Worm (Caenorhabditis elegans) whole organism, L1 larva: Measurements from ENCODE around the gene Y53G8B.2.

Experiments
- ama-1 ChIP-seq: fragments of 150-350 bp; optimal IDR thresholded peaks from 2 replicates; lab custom pipeline; 2014
- ces-1 ChIP-seq: fragments of 150-350 bp; optimal IDR thresholded peaks from 2 replicates; lab custom pipeline; 2014; ENCODE audit warnings: missing biosample characterization, missing genetic modification reagents, missing genetic modification characterization
- efl-1 ChIP-seq, 4 experiments: fragments of 150-350 bp; optimal IDR thresholded peaks in 3 of 4; peaks in 1 of 4; 1 replicate in 1 of 4; 2 replicates in 3 of 4; lab custom pipeline; 2014; ENCODE audit warnings: missing biosample characterization in 2 of 4, missing genetic modification characterization in 2 of 4, missing genetic modification reagents in 2 of 4
- mdl-1 ChIP-seq, 2 experiments: fragments of 150-350 bp; optimal IDR thresholded peaks; 2 replicates each; lab custom pipeline; 2014 to 2017; ENCODE audit warnings: missing biosample characterization in 2 of 2, missing genetic modification characterization in 2 of 2, inconsistent platforms in 1 of 2
- nhr-20 ChIP-seq: sonication (generic microtip); optimal IDR thresholded peaks from 2 replicates; lab custom pipeline; 2016; ENCODE audit warnings: mild to moderate bottlenecking, missing genetic modification characterization, missing compliant biosample characterization
- sox-4 ChIP-seq: sonication (generic microtip); optimal IDR thresholded peaks from 2 replicates; lab custom pipeline; 2016; ENCODE audit warnings: missing genetic modification characterization, missing compliant biosample characterization

DNA sequence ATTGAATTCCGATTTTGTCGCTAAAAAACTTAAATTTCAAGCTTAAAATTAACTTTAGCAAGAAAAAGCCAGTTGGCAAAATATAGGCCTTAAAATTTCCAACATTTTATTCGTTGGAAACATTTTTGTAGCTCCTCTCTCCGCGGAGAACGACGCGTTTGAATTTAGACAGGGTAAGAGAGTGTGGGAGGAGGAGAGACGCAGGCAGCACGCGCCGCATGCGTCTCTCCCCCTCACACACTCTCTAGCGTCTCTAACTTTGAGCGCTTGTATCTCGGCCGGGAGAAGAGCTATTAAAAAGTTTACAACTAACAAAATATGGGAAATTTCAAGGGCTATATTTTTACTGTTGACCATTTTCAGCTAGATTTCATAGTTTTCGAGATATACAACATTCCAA is 42.5 kb downstream of the Y53G8B.2 start:
- no peak for TF ChIP-seq sox-4
- TF ChIP-seq efl-1 (optimal IDR thresholded peaks at IDR 0.05; lab: Kevin White, UChicago) = no peak
- no peak for TF ChIP-seq efl-1 (GFP tag; optimal IDR thresholded peaks at IDR 0.05 in 1 of 2; lab: Kevin White, UChicago)
- no peak for TF ChIP-seq ama-1 (lab: Kevin White, UChicago)
- TF ChIP-seq nhr-20 (tag; lab: Kevin White, UChicago) = no peak
- TF ChIP-seq ces-1 (GFP tag; lab: Kevin White, UChicago) = no peak
- TF ChIP-seq mdl-1 (tag; optimal IDR thresholded peaks at IDR 0.05; lab: Kevin White, UChicago) = no peak
